Fruit fly (Drosophila melanogaster) whole organism, pupa: ENCODE results near the gene Dap160.

Experiments used
- CG10348 ChIP-seq: fragments of 200-800 bp; sonication (Bioruptor generic); IDR thresholded peaks from 2 replicates; pipeline ENCODE4 v1.3.6; 2022; ENCODE audit warnings: missing biosample characterization, missing genetic modification characterization
- CG17806 ChIP-seq: fragments of 200-800 bp; sonication (Bioruptor generic); optimal IDR thresholded peaks from 2 replicates; lab custom pipeline; 2018; ENCODE audit warnings: missing biosample characterization, mild to moderate bottlenecking, missing genetic modification characterization, moderate library complexity
- CG34367 ChIP-seq: fragments of 200-800 bp; sonication (Bioruptor generic); optimal IDR thresholded peaks from 2 replicates; lab custom pipeline; 2018; ENCODE audit warnings: missing biosample characterization, mild to moderate bottlenecking, missing genetic modification characterization
- CG8159 ChIP-seq: fragments of 200-800 bp; sonication (Bioruptor generic); optimal IDR thresholded peaks from 3 replicates; lab custom pipeline; 2018; ENCODE audit warnings: missing biosample characterization, mild to moderate bottlenecking, missing genetic modification characterization, moderate library complexity
- CG9948 ChIP-seq: fragments of 200-800 bp; sonication (Bioruptor generic); optimal IDR thresholded peaks from 2 replicates; lab custom pipeline; 2018; ENCODE audit warnings: missing biosample characterization, mild to moderate bottlenecking, missing genetic modification characterization, moderate library complexity
- Pif1A ChIP-seq: fragments of 200-800 bp; sonication (Bioruptor generic); optimal IDR thresholded peaks from 3 replicates; lab custom pipeline; 2016; ENCODE audit warnings: missing biosample characterization, missing genetic modification characterization
- Snoo ChIP-seq: fragments of 200-800 bp; sonication (Bioruptor generic); optimal IDR thresholded peaks from 3 replicates; lab custom pipeline; 2017; ENCODE audit warnings: missing biosample characterization, mild to moderate bottlenecking, missing genetic modification characterization, inconsistent platforms

dm6 chr2L:21096448-21096994, 45.6 kb downstream of the Dap160 start, which contains the start of gene CG34136:
- TF ChIP-seq CG9948 (tag; lab: Kevin White, UChicago) = peak; percentile 27
- peak; percentile 84 for TF ChIP-seq Pif1A (GFP tag; lab: Kevin White, UChicago)
- TF ChIP-seq CG17806 (tag; lab: Kevin White, UChicago) = peak; percentile 51
- no peak for TF ChIP-seq CG10348
- TF ChIP-seq Snoo (tag; lab: Kevin White, UChicago) = peak; percentile 33
- TF ChIP-seq CG8159 (tag; lab: Kevin White, UChicago) = peak; percentile 51
- peak; percentile 47 for TF ChIP-seq CG34367 (tag; lab: Kevin White, UChicago)
